Worm (Caenorhabditis elegans) whole organism, L4 larva: ENCODE data around the gene tra-1.

Experiments
- aha-1 ChIP-seq: fragments of 150-350 bp; peaks from one replicate; lab custom pipeline; 2014; ENCODE audit warnings: missing biosample characterization, missing genetic modification characterization
- daf-12 ChIP-seq: fragments of 150-350 bp; optimal IDR thresholded peaks from 2 replicates; lab custom pipeline; 2014; ENCODE audit warnings: missing biosample characterization, missing genetic modification reagents, missing genetic modification characterization
- dmd-8 ChIP-seq: fragments of 200-800 bp; sonication (Bioruptor generic); IDR thresholded peaks from 2 replicates; pipeline ENCODE4 v1.3.6; 2022; ENCODE audit warnings: missing genetic modification characterization, missing compliant biosample characterization
- dmd-9 ChIP-seq: fragments of 200-800 bp; sonication (Bioruptor generic); IDR thresholded peaks from 2 replicates; pipeline ENCODE4 v1.3.6; 2022; ENCODE audit warnings: missing genetic modification reagents, missing genetic modification characterization, missing compliant biosample characterization
- nhr-11 ChIP-seq: fragments of 150-350 bp; optimal IDR thresholded peaks from 2 replicates; lab custom pipeline; 2014; ENCODE audit warnings: missing biosample characterization, missing genetic modification characterization
- snpc-4 ChIP-seq: fragments of 150-350 bp; optimal IDR thresholded peaks from 2 replicates; lab custom pipeline; 2014; ENCODE audit warnings: missing biosample characterization, missing genetic modification characterization
- unc-130 ChIP-seq: sonication (generic microtip); optimal IDR thresholded peaks from 2 replicates; lab custom pipeline; 2016; ENCODE audit warnings: missing genetic modification reagents, missing genetic modification characterization, missing compliant biosample characterization
- zfp-3 ChIP-seq: fragments of 200-800 bp; sonication (Bioruptor generic); conservative IDR thresholded peaks from 2 replicates; pipeline ENCODE4 v1.3.6; 2022; ENCODE audit warnings: missing genetic modification reagents, missing genetic modification characterization, missing compliant biosample characterization

ce11 chrIII:11157916-11158315, 37.1 kb downstream of the tra-1 start:
- TF ChIP-seq unc-130 (GFP tag; lab: Kevin White, UChicago): no peak
- no peak for TF ChIP-seq zfp-3 (GFP tag; lab: Robert Waterston, UW)
- no peak for TF ChIP-seq dmd-8
- no peak for TF ChIP-seq dmd-9 (GFP tag; lab: Robert Waterston, UW)
- TF ChIP-seq nhr-11 (tag; lab: Kevin White, UChicago): no peak
- TF ChIP-seq snpc-4 (tag; lab: Kevin White, UChicago): no peak
- TF ChIP-seq aha-1 (tag; lab: Kevin White, UChicago): no peak
- no peak for TF ChIP-seq daf-12 (tag; lab: Kevin White, UChicago)
